Worm (Caenorhabditis elegans): Measurements from ENCODE around the gene T04C12.8.
A peak's percentile ranks its signal among the peaks of the same experiment; 100 is the strongest.

The T04C12.8 gene

DNA sequence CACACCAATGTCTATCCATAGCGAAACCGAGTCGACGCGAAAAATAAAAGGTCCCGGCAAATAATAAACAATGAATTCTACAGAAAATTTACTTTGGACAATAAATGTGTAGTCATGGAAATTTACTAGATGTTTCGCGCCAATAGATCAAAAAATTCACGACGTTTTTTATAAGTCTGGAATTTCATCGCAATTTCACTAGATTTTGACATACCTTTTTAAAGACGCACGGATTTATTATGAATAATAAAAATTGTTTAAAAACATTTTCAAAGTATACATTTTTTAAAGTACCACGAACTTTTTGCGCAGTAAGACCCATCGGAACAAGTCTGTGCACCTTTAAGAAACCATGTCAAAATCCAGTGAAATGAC lies 6.9 kb upstream of the T04C12.8 start:
- TF ChIP-seq dpl-1 (GFP tag; optimal IDR thresholded peaks at IDR 0.05): no peak
- TF ChIP-seq nhr-85 (tag): peak; percentile 41
- TF ChIP-seq ztf-4 (tag; optimal IDR thresholded peaks at IDR 0.05): peak; percentile 26

ce11 chrV:11075209-11076027 lies 6.3 kb upstream of the T04C12.8 start:
- TF ChIP-seq ceh-88 (GFP tag; IDR thresholded peaks at IDR 0.05) (no peak), xbp-1 (tag; optimal IDR thresholded peaks at IDR 0.05) (no peak), unc-30 (tag; optimal IDR thresholded peaks at IDR 0.05) (no peak), sox-4 (tag; optimal IDR thresholded peaks at IDR 0.05) (no peak), pax-3 (tag; optimal IDR thresholded peaks at IDR 0.05) (no peak), unc-130 (tag; optimal IDR thresholded peaks at IDR 0.05) (no peak), zip-4 (GFP tag; optimal IDR thresholded peaks at IDR 0.05) (peak; percentile 19), elt-2 (tag; optimal IDR thresholded peaks at IDR 0.05) (no peak), lin-13 (GFP tag; optimal IDR thresholded peaks at IDR 0.05) (peak; percentile 1), egl-27 (tag; optimal IDR thresholded peaks at IDR 0.05) (no peak), egl-13 (tag; optimal IDR thresholded peaks at IDR 0.05) (no peak), fkh-4 (tag; optimal IDR thresholded peaks at IDR 0.05; ENCODE audit: borderline replicate concordance) (no peak), dsc-1 (tag; optimal IDR thresholded peaks at IDR 0.05) (no peak), nhr-20 (tag; optimal IDR thresholded peaks at IDR 0.05) (no peak), lin-39 (tag; optimal IDR thresholded peaks at IDR 0.05) (no peak), hlh-4 (tag; optimal IDR thresholded peaks at IDR 0.05) (no peak), C04F5.9 (tag; optimal IDR thresholded peaks at IDR 0.05) (no peak), lir-3 (tag; optimal IDR thresholded peaks at IDR 0.05; ENCODE audit: poor library complexity) (no peak), ztf-11 (tag; optimal IDR thresholded peaks at IDR 0.05) (no peak), ceh-63 (GFP tag; optimal IDR thresholded peaks at IDR 0.05) (no peak), ceh-8 (GFP tag; optimal IDR thresholded peaks at IDR 0.05) (no peak), fos-1 (tag; optimal IDR thresholded peaks at IDR 0.05) (no peak), C16A3.4 (tag; optimal IDR thresholded peaks at IDR 0.05) (no peak), nhr-47 (tag; optimal IDR thresholded peaks at IDR 0.05) (no peak), hpl-2 (GFP tag; optimal IDR thresholded peaks at IDR 0.05) (no peak), ztf-4 (tag; optimal IDR thresholded peaks at IDR 0.05) (no peak), efl-3 (GFP tag; optimal IDR thresholded peaks at IDR 0.05) (no peak), mef-2 (tag; optimal IDR thresholded peaks at IDR 0.05) (no peak), isw-1 (GFP tag; IDR thresholded peaks at IDR 0.05) (no peak), grh-1 (GFP tag; IDR thresholded peaks at IDR 0.05) (peak; percentile 36; the same call in 1 of the 2 replicates), nhr-71 (tag; optimal IDR thresholded peaks at IDR 0.05) (peak; percentile 3), tlp-1 (tag; optimal IDR thresholded peaks at IDR 0.05) (no peak), Y116A8C.19 (tag; optimal IDR thresholded peaks at IDR 0.05; ENCODE audit: borderline replicate concordance) (no peak), ama-1 (optimal IDR thresholded peaks at IDR 0.05) (no peak), unc-86 (tag; optimal IDR thresholded peaks at IDR 0.05) (peak; percentile 14), unc-62 (GFP tag; optimal IDR thresholded peaks at IDR 0.05) (no peak), lin-35 (GFP tag; optimal IDR thresholded peaks at IDR 0.05) (peak in 1 of 2 experiments; percentile 19), fkh-8 (tag; optimal IDR thresholded peaks at IDR 0.05) (peak; percentile 2), nhr-85 (tag) (no peak), mdl-1 (tag; optimal IDR thresholded peaks at IDR 0.05) (peak in 1 of 2 experiments; percentile 51), elt-3 (tag; optimal IDR thresholded peaks at IDR 0.05) (no peak), hlh-17 (GFP tag; optimal IDR thresholded peaks at IDR 0.05; ENCODE audit: borderline replicate concordance) (no peak), jun-1 (tag; optimal IDR thresholded peaks at IDR 0.05) (no peak), mab-9 (GFP tag; IDR thresholded peaks at IDR 0.05) (no peak), lin-14 (GFP tag; optimal IDR thresholded peaks at IDR 0.05) (peak; percentile 79), lin-15B (tag; optimal IDR thresholded peaks at IDR 0.05) (no peak), swsn-7 (tag; optimal IDR thresholded peaks at IDR 0.05) (peak; percentile 26), zag-1 (tag; optimal IDR thresholded peaks at IDR 0.05) (no peak)

Data from whole organism, L1 larva.